Worm (Caenorhabditis elegans): ENCODE data around the gene F40G9.9.
A peak's percentile ranks its signal among the peaks of the same experiment; 100 is the strongest.

The F40G9.9 gene

ce11 chrIII:132118-132517, 39.4 kb downstream of the F40G9.9 start, which contains the start of gene pals-22:
TSS of gene pals-22 (plus strand) at chrIII:132418.
- TF ChIP-seq rcor-1 (GFP tag; IDR thresholded peaks at IDR 0.05) (no peak), nhr-27 (tag; optimal IDR thresholded peaks at IDR 0.05) (no peak)

ce11 chrIII:131627-132026, 39.9 kb downstream of the F40G9.9 start:
- no peak for TF ChIP-seq die-1 (tag; optimal IDR thresholded peaks at IDR 0.05)
- peak; percentile 54 for TF ChIP-seq attf-5 (GFP tag; optimal IDR thresholded peaks at IDR 0.05)
- TF ChIP-seq mcd-1 (GFP tag; IDR thresholded peaks at IDR 0.05) = peak; percentile 81
- TF ChIP-seq nfya-1 (tag; optimal IDR thresholded peaks at IDR 0.05; ENCODE audit: borderline replicate concordance, insufficient read depth) = no peak
- no peak for TF ChIP-seq lin-54 (GFP tag; optimal IDR thresholded peaks at IDR 0.05)
- TF ChIP-seq Y95B8A.8 (GFP tag; IDR thresholded peaks at IDR 0.05) = no peak
- no peak for TF ChIP-seq ztf-26 (tag; optimal IDR thresholded peaks at IDR 0.05)
- TF ChIP-seq aptf-2 (GFP tag; conservative IDR thresholded peaks at IDR 0.05) = no peak
- no peak for TF ChIP-seq F52B5.7 (tag; optimal IDR thresholded peaks at IDR 0.05)
- no peak for TF ChIP-seq ets-4 (GFP tag; optimal IDR thresholded peaks at IDR 0.05)
- no peak for TF ChIP-seq Y67H2A.10 (GFP tag; conservative IDR thresholded peaks at IDR 0.05)
- no peak for TF ChIP-seq attf-3 (GFP tag; conservative IDR thresholded peaks at IDR 0.05)
- peak; percentile 7 for TF ChIP-seq nhr-80 (tag; optimal IDR thresholded peaks at IDR 0.05)
- TF ChIP-seq hlh-26 (GFP tag; conservative IDR thresholded peaks at IDR 0.05) = no peak
- TF ChIP-seq madf-8 (GFP tag; conservative IDR thresholded peaks at IDR 0.05) = no peak
- no peak for TF ChIP-seq lsy-27 (tag; optimal IDR thresholded peaks at IDR 0.05; ENCODE audit: borderline replicate concordance, insufficient read depth)
- TF ChIP-seq K12H6.12 (tag; optimal IDR thresholded peaks at IDR 0.05) = no peak
- no peak for TF ChIP-seq C17E4.6 (GFP tag; IDR thresholded peaks at IDR 0.05)
- TF ChIP-seq lin-35 (GFP tag; optimal IDR thresholded peaks at IDR 0.05) = peak in 1 of 3 experiments; percentile 28
- no peak for TF ChIP-seq sdz-38 (tag; optimal IDR thresholded peaks at IDR 0.05)
- no peak for TF ChIP-seq fkh-3 (tag; optimal IDR thresholded peaks at IDR 0.05)
- TF ChIP-seq snpc-1.3 (tag; optimal IDR thresholded peaks at IDR 0.05; ENCODE audit: insufficient read depth) = no peak
- TF ChIP-seq tbp1 (GFP tag; optimal IDR thresholded peaks at IDR 0.05) = no peak
- no peak for TF ChIP-seq athp-1 (tag; optimal IDR thresholded peaks at IDR 0.05)
- peak; percentile 62; the same call in 1 of the 2 replicates for TF ChIP-seq hmg-1.2 (GFP tag; IDR thresholded peaks at IDR 0.05)

- TF ChIP-seq nhr-80 (tag; optimal IDR thresholded peaks at IDR 0.05) (peak; percentile 1), D2030.7 (GFP tag; IDR thresholded peaks at IDR 0.05) (no peak)
Observed at ce11 chrIII:130650-131049, 40.9 kb downstream of the F40G9.9 start, which contains the start of the genes nhr-280 and C29F9.2. TSS of gene nhr-280 (minus strand) at chrIII:130750. TSS of gene C29F9.2 (plus strand) at chrIII:130947.

ce11 chrIII:124478-124877, 47.0 kb downstream of the F40G9.9 start, which contains the start of gene pals-23:
TSS of gene pals-23 (plus strand) at chrIII:124778.
- TF ChIP-seq mes-4 (tag; optimal IDR thresholded peaks at IDR 0.05) (no peak), ceh-91 (GFP tag; IDR thresholded peaks at IDR 0.05) (no peak)

ce11 chrIII:121983-122449, 49.5 kb downstream of the F40G9.9 start, which contains the start of gene C29F9.12:
TSS of gene C29F9.12 (minus strand) at chrIII:122033.
- TF ChIP-seq dox-1 (GFP tag; IDR thresholded peaks at IDR 0.05) (peak; percentile 52; the same call in 1 of the 2 replicates), egrh-3 (GFP tag; IDR thresholded peaks at IDR 0.05) (0 out of 2 replicates have a peak, but pooled peaks have one; percentile 24)
